Fruit fly (Drosophila melanogaster) whole organism: ENCODE data around the gene eys.

Source experiments
- CG8478 ChIP-seq: fragments of >200 bp; optimal IDR thresholded peaks from 2 replicates; lab custom pipeline; 2018; ENCODE audit warnings: inconsistent platforms
- Dll ChIP-seq: fragments of >200 bp; optimal IDR thresholded peaks from 2 replicates; lab custom pipeline; 2017
- psq ChIP-seq: fragments of >200 bp; optimal IDR thresholded peaks from 2 replicates; lab custom pipeline; 2017
- usp ChIP-seq: fragments of >200 bp; optimal IDR thresholded peaks from 2 replicates; lab custom pipeline; 2017; ENCODE audit warnings: missing biosample characterization, missing genetic modification characterization, mixed read lengths

dm6 chr2L:2365077-2365651 is 53.7 kb downstream of the eys start, which contains the start of the genes Rab5 and Axud1:
- TF ChIP-seq psq (lab: Kevin White, UChicago) (no peak), Dll (no peak), usp (GFP tag; lab: Kevin White, UChicago) (no peak), CG8478 (lab: Kevin White, UChicago) (no peak)
